Fruit fly (Drosophila melanogaster) whole organism: ENCODE data around the gene spen.

Source experiments
- Dll ChIP-seq: fragments of >200 bp; optimal IDR thresholded peaks from 2 replicates; lab custom pipeline; 2017
- pan ChIP-seq: fragments of >200 bp; optimal IDR thresholded peaks from 2 replicates; lab custom pipeline; 2017
- psq ChIP-seq: fragments of >200 bp; optimal IDR thresholded peaks from 2 replicates; lab custom pipeline; 2017

dm6 chr2L:168270-168901 lies 9.6 kb downstream of the spen start:
- TF ChIP-seq pan (lab: Kevin White, UChicago) = no peak
- TF ChIP-seq psq = no peak
- no peak for TF ChIP-seq Dll (lab: Kevin White, UChicago)
